Worm (Caenorhabditis elegans): ENCODE data around the gene C55B6.1.

ce11 chrX:7153460-7153859 is 46.7 kb upstream of the C55B6.1 start:
- TF ChIP-seq pha-4 (GFP tag; IDR thresholded peaks at IDR 0.05) (no peak), pha-4 (tag; optimal IDR thresholded peaks at IDR 0.05) (no peak), fkh-10 (GFP tag; optimal IDR thresholded peaks at IDR 0.05) (no peak)

Data from whole organism, L4 larva.